Fruit fly (Drosophila melanogaster) whole organism, embryonic: ENCODE measurements around the gene Gs2.

Source experiments
- B-H2 ChIP-seq: fragments of 200-800 bp; sonication (Bioruptor generic); optimal IDR thresholded peaks from 2 replicates; lab custom pipeline; 2018; ENCODE audit warnings: missing biosample characterization, mild to moderate bottlenecking, missing genetic modification characterization
- Bteb2 ChIP-seq: fragments of 200-800 bp; sonication (Bioruptor generic); optimal IDR thresholded peaks from 2 replicates; lab custom pipeline; 2016; ENCODE audit warnings: missing biosample characterization, missing genetic modification characterization
- CG10565 ChIP-seq: fragments of 200-800 bp; sonication (Bioruptor generic); optimal IDR thresholded peaks from 3 replicates; lab custom pipeline; 2016; ENCODE audit warnings: missing biosample characterization, mild to moderate bottlenecking, missing genetic modification characterization
- CG12659 ChIP-seq: fragments of 200-800 bp; sonication (Bioruptor generic); optimal IDR thresholded peaks from 3 replicates; lab custom pipeline; 2017; ENCODE audit warnings: mild to moderate bottlenecking, missing biosample characterization, missing genetic modification reagents, missing genetic modification characterization
- CG13775 ChIP-seq: fragments of 200-800 bp; sonication (Bioruptor generic); optimal IDR thresholded peaks from 3 replicates; lab custom pipeline; 2017; ENCODE audit warnings: missing biosample characterization, mild to moderate bottlenecking, missing genetic modification characterization
- CG14014 ChIP-seq: fragments of 200-800 bp; sonication (Bioruptor generic); IDR thresholded peaks from 2 replicates; pipeline ENCODE4 v1.3.6; 2022; ENCODE audit warnings: missing biosample characterization, missing genetic modification characterization
- CG16779 ChIP-seq: fragments of 200-800 bp; sonication (Bioruptor generic); IDR thresholded peaks from 2 replicates; pipeline ENCODE4 v1.3.6; 2022; ENCODE audit warnings: missing biosample characterization, missing genetic modification characterization
- CG16815 ChIP-seq: fragments of 200-800 bp; sonication (Bioruptor generic); optimal IDR thresholded peaks from 3 replicates; lab custom pipeline; 2017; ENCODE audit warnings: missing biosample characterization, mild to moderate bottlenecking, missing genetic modification characterization
- CG17385 ChIP-seq: fragments of 200-800 bp; sonication (Bioruptor generic); optimal IDR thresholded peaks from 3 replicates; lab custom pipeline; 2018; ENCODE audit warnings: missing biosample characterization, mild to moderate bottlenecking, missing genetic modification characterization
- CG18262 ChIP-seq: fragments of 200-800 bp; optimal IDR thresholded peaks from 3 replicates; lab custom pipeline; 2019; ENCODE audit warnings: missing biosample characterization, mild to moderate bottlenecking, missing genetic modification characterization, moderate library complexity
- CG2120 ChIP-seq: fragments of 200-800 bp; sonication (Bioruptor generic); optimal IDR thresholded peaks from 3 replicates; lab custom pipeline; 2016; ENCODE audit warnings: missing biosample characterization, missing genetic modification characterization
- CG2712 ChIP-seq: fragments of 200-800 bp; optimal IDR thresholded peaks from 3 replicates; lab custom pipeline; 2019; ENCODE audit warnings: missing biosample characterization, mild to moderate bottlenecking, missing genetic modification characterization, moderate library complexity
- CG32772 ChIP-seq: fragments of 200-800 bp; sonication (Bioruptor generic); IDR thresholded peaks from 2 replicates; pipeline ENCODE4 v1.3.6; 2022; ENCODE audit warnings: missing biosample characterization, missing genetic modification characterization
- CG3847 ChIP-seq: fragments of 200-800 bp; sonication (Bioruptor generic); IDR thresholded peaks from 2 replicates; pipeline ENCODE4 v1.3.6; 2022; ENCODE audit warnings: missing biosample characterization, missing genetic modification characterization
- CG8944 ChIP-seq: fragments of 200-800 bp; sonication (Bioruptor generic); optimal IDR thresholded peaks from 3 replicates; lab custom pipeline; 2016; ENCODE audit warnings: missing biosample characterization, missing genetic modification characterization
- CG9876 ChIP-seq: fragments of 200-800 bp; sonication (Bioruptor generic); optimal IDR thresholded peaks from 2 replicates; lab custom pipeline; 2016; ENCODE audit warnings: missing biosample characterization, missing genetic modification characterization
- CTCF ChIP-seq: fragments of 200-800 bp; sonication (Bioruptor generic); optimal IDR thresholded peaks from 2 replicates; lab custom pipeline; 2017; ENCODE audit warnings: missing biosample characterization, mild to moderate bottlenecking, missing genetic modification characterization, moderate library complexity
- Camta ChIP-seq: fragments of 200-800 bp; sonication (Bioruptor generic); optimal IDR thresholded peaks from 2 replicates; lab custom pipeline; 2016; ENCODE audit warnings: missing biosample characterization, missing genetic modification characterization
- Chrac-16 ChIP-seq: fragments of 200-800 bp; sonication (Bioruptor generic); optimal IDR thresholded peaks from 3 replicates; lab custom pipeline; 2016; ENCODE audit warnings: missing biosample characterization, missing genetic modification characterization
- Ets65A ChIP-seq: fragments of 200-800 bp; sonication (Bioruptor generic); peaks from one replicate; lab custom pipeline; 2016; ENCODE audit warnings: missing biosample characterization, missing genetic modification characterization
- Ets97D ChIP-seq: fragments of 200-800 bp; sonication (Bioruptor generic); optimal IDR thresholded peaks from 3 replicates; lab custom pipeline; 2016; ENCODE audit warnings: missing biosample characterization, missing genetic modification characterization
- H2.0 ChIP-seq: fragments of 200-800 bp; sonication (Bioruptor generic); IDR thresholded peaks from 2 replicates; pipeline ENCODE4 v1.3.6; 2022; ENCODE audit warnings: missing biosample characterization, missing genetic modification characterization
- HHEX ChIP-seq: fragments of 200-800 bp; sonication (Bioruptor generic); optimal IDR thresholded peaks from 3 replicates; lab custom pipeline; 2017; ENCODE audit warnings: missing biosample characterization, mild to moderate bottlenecking, missing genetic modification characterization, missing genetic modification reagents
- Jarid2 ChIP-seq: fragments of 200-800 bp; sonication (Bioruptor generic); optimal IDR thresholded peaks from 3 replicates; lab custom pipeline; 2017; ENCODE audit warnings: mild to moderate bottlenecking, missing biosample characterization, missing genetic modification reagents, missing genetic modification characterization
- Lhr ChIP-seq: fragments of 200-800 bp; sonication (Bioruptor generic); optimal IDR thresholded peaks from 3 replicates; lab custom pipeline; 2017; ENCODE audit warnings: mild to moderate bottlenecking, missing biosample characterization, missing genetic modification reagents, missing genetic modification characterization
- Med ChIP-seq: fragments of 200-800 bp; sonication (Bioruptor generic); peaks from one replicate; lab custom pipeline; 2016; ENCODE audit warnings: missing biosample characterization, missing genetic modification characterization, mild to moderate bottlenecking, inconsistent platforms, moderate library complexity
- Meics ChIP-seq: fragments of 200-800 bp; sonication (Bioruptor generic); optimal IDR thresholded peaks from 2 replicates; lab custom pipeline; 2017; ENCODE audit warnings: missing biosample characterization, mild to moderate bottlenecking, missing genetic modification characterization
- Mes4 ChIP-seq: fragments of 200-800 bp; sonication (Bioruptor generic); optimal IDR thresholded peaks from 2 replicates; lab custom pipeline; 2016; ENCODE audit warnings: missing biosample characterization, missing genetic modification characterization
- Myb ChIP-seq: fragments of 200-800 bp; sonication (Bioruptor generic); optimal IDR thresholded peaks from 2 replicates; lab custom pipeline; 2016; ENCODE audit warnings: missing biosample characterization, missing genetic modification characterization
- Neu2 ChIP-seq: fragments of 200-800 bp; sonication (Bioruptor generic); optimal IDR thresholded peaks from 3 replicates; lab custom pipeline; 2016; ENCODE audit warnings: missing biosample characterization, missing genetic modification characterization, borderline replicate concordance
- Nf-YC ChIP-seq: fragments of 200-800 bp; optimal IDR thresholded peaks from 3 replicates; lab custom pipeline; 2019; ENCODE audit warnings: missing biosample characterization, mild to moderate bottlenecking, missing genetic modification characterization, moderate library complexity
- Oaz ChIP-seq: fragments of 200-800 bp; sonication (Bioruptor generic); IDR thresholded peaks from 2 replicates; pipeline ENCODE4 v1.3.6; 2022; ENCODE audit warnings: missing biosample characterization, missing genetic modification characterization
- Rfx ChIP-seq: fragments of 200-800 bp; sonication (Bioruptor generic); IDR thresholded peaks from 2 replicates; pipeline ENCODE4 v1.3.6; 2022; ENCODE audit warnings: missing biosample characterization, missing genetic modification characterization
- Vsx1 ChIP-seq: fragments of 200-800 bp; sonication (Bioruptor generic); optimal IDR thresholded peaks from 2 replicates; lab custom pipeline; 2017; ENCODE audit warnings: missing biosample characterization, mild to moderate bottlenecking, missing genetic modification characterization, missing genetic modification reagents
- Xrp1 ChIP-seq: fragments of 200-800 bp; sonication (Bioruptor generic); IDR thresholded peaks from 2 replicates; pipeline ENCODE4 v1.3.6; 2022; ENCODE audit warnings: missing biosample characterization, missing genetic modification characterization
- abd-A ChIP-seq: fragments of 200-800 bp; sonication (Bioruptor generic); optimal IDR thresholded peaks from 3 replicates; lab custom pipeline; 2019; ENCODE audit warnings: missing biosample characterization, mild to moderate bottlenecking, missing genetic modification characterization, moderate library complexity
- az2 ChIP-seq: fragments of 200-800 bp; sonication (Bioruptor generic); optimal IDR thresholded peaks from 3 replicates; lab custom pipeline; 2016; ENCODE audit warnings: missing biosample characterization, missing genetic modification characterization
- cad ChIP-seq: fragments of >200 bp; optimal IDR thresholded peaks from 2 replicates; lab custom pipeline; 2017; ENCODE audit warnings: missing biosample characterization, missing genetic modification characterization
- chinmo ChIP-seq: fragments of 200-800 bp; sonication (Bioruptor generic); IDR thresholded peaks from 4 replicates; pipeline ENCODE4 v1.3.6; 2022; ENCODE audit warnings: missing biosample characterization, missing genetic modification characterization; ENCODE audit not compliant: partially characterized antibody
- fd3F ChIP-seq: fragments of 200-800 bp; sonication (Bioruptor generic); optimal IDR thresholded peaks from 2 replicates; lab custom pipeline; 2018; ENCODE audit warnings: missing biosample characterization, mild to moderate bottlenecking, missing genetic modification characterization, moderate library complexity
- gem ChIP-seq: fragments of 200-800 bp; sonication (Bioruptor generic); optimal IDR thresholded peaks from 2 replicates; lab custom pipeline; 2019; ENCODE audit warnings: missing biosample characterization, mild to moderate bottlenecking, missing genetic modification characterization, moderate library complexity
- grn ChIP-seq: fragments of 200-800 bp; sonication (Bioruptor generic); optimal IDR thresholded peaks from 3 replicates; lab custom pipeline; 2017; ENCODE audit warnings: missing biosample characterization, missing genetic modification characterization
- hb ChIP-seq: fragments of 200-800 bp; sonication (Bioruptor generic); IDR thresholded peaks from 3 replicates; pipeline ENCODE4 v1.3.6; 2022; ENCODE audit warnings: missing biosample characterization, missing genetic modification characterization; ENCODE audit not compliant: partially characterized antibody
- lilli ChIP-seq: fragments of 200-800 bp; sonication (Bioruptor generic); optimal IDR thresholded peaks from 3 replicates; lab custom pipeline; 2016; ENCODE audit warnings: missing biosample characterization, missing genetic modification characterization
- maf-S ChIP-seq: fragments of 200-800 bp; sonication (Bioruptor generic); optimal IDR thresholded peaks from 2 replicates; lab custom pipeline; 2016; ENCODE audit warnings: missing biosample characterization, missing genetic modification characterization
- onecut ChIP-seq: fragments of 200-800 bp; sonication (Bioruptor generic); IDR thresholded peaks from 2 replicates; pipeline ENCODE4 v1.3.6; 2022; ENCODE audit warnings: missing biosample characterization, missing genetic modification characterization
- row ChIP-seq: fragments of 200-800 bp; sonication (Bioruptor generic); IDR thresholded peaks from 3 replicates; pipeline ENCODE4 v1.3.6; 2022; ENCODE audit warnings: missing biosample characterization, missing genetic modification characterization
- run ChIP-seq: fragments of 200-800 bp; sonication (Bioruptor generic); optimal IDR thresholded peaks from 3 replicates; lab custom pipeline; 2018; ENCODE audit warnings: missing biosample characterization, mild to moderate bottlenecking, missing genetic modification characterization
- sens ChIP-seq: fragments of 200-800 bp; sonication (Bioruptor generic); peaks from one replicate; lab custom pipeline; 2016; ENCODE audit warnings: missing biosample characterization, missing genetic modification characterization
- ssp ChIP-seq: fragments of 200-800 bp; sonication (Bioruptor generic); IDR thresholded peaks from 2 replicates; pipeline ENCODE4 v1.3.6; 2022; ENCODE audit warnings: missing biosample characterization, missing genetic modification characterization
- vnd ChIP-seq: fragments of 200-800 bp; sonication (Bioruptor generic); IDR thresholded peaks from 3 replicates; pipeline ENCODE4 v1.3.6; 2022; ENCODE audit warnings: missing biosample characterization, missing genetic modification characterization; ENCODE audit not compliant: partially characterized antibody
- z ChIP-seq: fragments of 200-800 bp; sonication (Bioruptor generic); IDR thresholded peaks from 3 replicates; pipeline ENCODE4 v1.3.6; 2022; ENCODE audit warnings: missing biosample characterization, missing genetic modification characterization

The Gs2 gene

DNA sequence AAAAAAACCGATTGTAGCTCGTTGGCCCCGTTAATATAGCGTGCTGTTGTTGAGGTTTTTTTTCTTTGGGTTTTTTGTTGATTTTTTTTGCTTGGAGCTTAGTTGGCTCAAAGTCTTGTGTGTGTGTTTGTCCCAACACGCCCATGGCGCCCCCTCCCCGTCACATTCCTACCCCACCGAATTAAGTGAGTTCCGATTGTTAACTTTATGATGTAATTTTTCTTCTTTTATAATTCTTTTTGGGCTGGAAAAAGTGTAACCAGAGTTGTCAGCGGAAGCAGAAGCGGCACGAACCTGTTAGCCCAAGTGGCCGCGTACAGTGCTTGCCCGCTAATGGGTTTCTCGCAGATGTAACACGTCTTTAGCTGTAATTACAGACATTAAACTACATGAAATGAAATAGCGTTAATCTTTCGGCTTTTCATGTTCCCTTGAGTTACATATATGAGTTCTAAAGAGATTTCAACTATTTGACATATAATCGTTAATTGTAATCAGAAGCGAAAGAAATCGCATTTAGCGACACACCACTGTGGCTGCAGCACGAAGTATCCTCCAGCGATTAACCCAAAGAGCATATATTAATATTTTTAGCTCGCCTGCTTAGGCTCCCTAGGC is 29.5 kb upstream of the Gs2 start (continued):
- TF ChIP-seq Chrac-16 (no peak), CTCF (no peak), Neu2 (GFP tag; lab: Kevin White, UChicago) (no peak), gem (tag; lab: Kevin White, UChicago) (peak; percentile 49), Lhr (GFP tag; lab: Kevin White, UChicago) (no peak), CG12659 (GFP tag; lab: Kevin White, UChicago) (peak; percentile 22), CG3847 (GFP tag; lab: Robert Waterston, UW) (no peak), Camta (GFP tag; lab: Kevin White, UChicago) (no peak), grn (GFP tag; lab: Kevin White, UChicago) (no peak), fd3F (GFP tag; lab: Kevin White, UChicago) (no peak), CG2120 (peak; percentile 15), lilli (GFP tag; lab: Kevin White, UChicago) (peak; percentile 23), B-H2 (GFP tag; lab: Kevin White, UChicago) (no peak), Rfx (GFP tag; lab: Robert Waterston, UW) (0 out of 2 replicates have a peak, but pooled peaks have one; percentile 55), CG32772 (GFP tag; lab: Robert Waterston, UW) (no peak), maf-S (no peak), Jarid2 (GFP tag; lab: Kevin White, UChicago) (no peak), abd-A (tag; lab: Kevin White, UChicago) (no peak), az2 (GFP tag; lab: Kevin White, UChicago) (no peak), hb (GFP tag; lab: Robert Waterston, UW) (no peak), CG10565 (GFP tag; lab: Kevin White, UChicago) (no peak), CG9876 (no peak), Oaz (no peak), z (GFP tag; lab: Robert Waterston, UW) (no peak), CG8944 (no peak), CG13775 (GFP tag; lab: Kevin White, UChicago) (no peak), onecut (GFP tag; lab: Robert Waterston, UW) (no peak), Meics (no peak), CG16815 (no peak), row (GFP tag; lab: Robert Waterston, UW) (peak; percentile 80), Bteb2 (no peak), HHEX (GFP tag; lab: Kevin White, UChicago) (no peak), CG14014 (GFP tag; lab: Robert Waterston, UW) (0 out of 2 replicates have a peak, but pooled peaks have one; percentile 5), Myb (GFP tag; lab: Kevin White, UChicago) (no peak), ssp (GFP tag; lab: Robert Waterston, UW) (no peak), sens (GFP tag; lab: Kevin White, UChicago) (peak; percentile 53), Ets65A (GFP tag; lab: Kevin White, UChicago) (no peak), cad (GFP tag; lab: Kevin White, UChicago) (no peak), CG16779 (GFP tag; lab: Robert Waterston, UW) (no peak), run (tag; lab: Kevin White, UChicago) (no peak), CG17385 (GFP tag; lab: Kevin White, UChicago) (no peak), H2.0 (GFP tag; lab: Robert Waterston, UW) (no peak), Med (GFP tag; lab: Kevin White, UChicago) (peak; percentile 69), Mes4 (GFP tag; lab: Kevin White, UChicago) (no peak), Xrp1 (GFP tag; lab: Robert Waterston, UW) (peak; percentile 25; the same call in 1 of the 2 replicates), CG2712 (tag; lab: Kevin White, UChicago) (no peak), Nf-YC (tag; lab: Kevin White, UChicago) (peak; percentile 2), vnd (GFP tag; lab: Robert Waterston, UW) (no peak), CG18262 (tag; lab: Kevin White, UChicago) (no peak), Ets97D (no peak), Vsx1 (GFP tag; lab: Kevin White, UChicago) (no peak), chinmo (GFP tag; lab: Robert Waterston, UW) (0 out of 4 replicates have a peak, but pooled peaks have one; percentile 43)
